Worm (Caenorhabditis elegans) whole organism, L3 larva: Measurements from ENCODE around the gene Y38C1BA.1.

Source experiments
- R02D3.7 ChIP-seq: fragments of 150-350 bp; optimal IDR thresholded peaks from 2 replicates; lab custom pipeline; 2014; ENCODE audit warnings: missing biosample characterization, missing genetic modification characterization
- ZK546.5 ChIP-seq: sonication (generic microtip); optimal IDR thresholded peaks from 2 replicates; lab custom pipeline; 2017; ENCODE audit warnings: missing biosample characterization, missing genetic modification characterization
- aly-2 ChIP-seq: fragments of 150-350 bp; optimal IDR thresholded peaks from 2 replicates; lab custom pipeline; 2014; ENCODE audit warnings: missing biosample characterization, missing genetic modification characterization
- ama-1 ChIP-seq: fragments of 150-350 bp; optimal IDR thresholded peaks from 2 replicates; lab custom pipeline; 2018
- ceh-16 ChIP-seq: sonication (generic microtip); optimal IDR thresholded peaks from 2 replicates; lab custom pipeline; 2017; ENCODE audit warnings: missing biosample characterization, missing genetic modification characterization
- ceh-28 ChIP-seq: fragments of 150-350 bp; optimal IDR thresholded peaks from 2 replicates; lab custom pipeline; 2014; ENCODE audit warnings: missing biosample characterization, missing genetic modification reagents, missing genetic modification characterization
- ceh-82 ChIP-seq: fragments of 150-350 bp; optimal IDR thresholded peaks from 2 replicates; lab custom pipeline; 2014; ENCODE audit warnings: missing biosample characterization, missing genetic modification characterization
- ceh-9 ChIP-seq: sonication (generic microtip); optimal IDR thresholded peaks from 2 replicates; lab custom pipeline; 2018; ENCODE audit warnings: missing biosample characterization, missing genetic modification characterization
- daf-12 ChIP-seq: fragments of 150-350 bp; optimal IDR thresholded peaks from 2 replicates; lab custom pipeline; 2014; ENCODE audit warnings: missing biosample characterization, missing genetic modification reagents, missing genetic modification characterization
- egl-27 ChIP-seq: sonication (generic microtip); optimal IDR thresholded peaks from 4 replicates; lab custom pipeline; 2017; ENCODE audit warnings: missing biosample characterization, missing genetic modification reagents, missing genetic modification characterization
- egl-5 ChIP-seq: fragments of 150-350 bp; optimal IDR thresholded peaks from 2 replicates; lab custom pipeline; 2017; ENCODE audit warnings: missing biosample characterization, missing genetic modification reagents, missing genetic modification characterization, inconsistent platforms
- elt-1 ChIP-seq: fragments of 150-350 bp; optimal IDR thresholded peaks from 2 replicates; lab custom pipeline; 2014; ENCODE audit warnings: missing biosample characterization, missing genetic modification characterization
- elt-2 ChIP-seq: sonication (generic microtip); optimal IDR thresholded peaks from 2 replicates; lab custom pipeline; 2016; ENCODE audit warnings: missing genetic modification reagents, mild to moderate bottlenecking, missing genetic modification characterization, missing compliant biosample characterization
- eor-1 ChIP-seq, 2 experiments: fragments of 150-350 bp; optimal IDR thresholded peaks; 2 replicates each; lab custom pipeline; 2014 to 2018; ENCODE audit warnings: missing biosample characterization in 2 of 2, missing genetic modification characterization in 2 of 2
- fkh-10 ChIP-seq: sonication (generic microtip); optimal IDR thresholded peaks from 2 replicates; lab custom pipeline; 2017; ENCODE audit warnings: missing biosample characterization, missing genetic modification reagents, missing genetic modification characterization
- fos-1 ChIP-seq: fragments of 150-350 bp; optimal IDR thresholded peaks from 2 replicates; lab custom pipeline; 2014; ENCODE audit warnings: missing biosample characterization, missing genetic modification characterization
- lin-39 ChIP-seq: fragments of 150-350 bp; optimal IDR thresholded peaks from 2 replicates; lab custom pipeline; 2018; ENCODE audit warnings: missing biosample characterization, missing genetic modification reagents, missing genetic modification characterization
- lsy-12 ChIP-seq: sonication (generic microtip); optimal IDR thresholded peaks from 2 replicates; lab custom pipeline; 2016; ENCODE audit warnings: mild to moderate bottlenecking, missing genetic modification characterization, missing compliant biosample characterization
- mdl-1 ChIP-seq: fragments of 150-350 bp; optimal IDR thresholded peaks from 2 replicates; lab custom pipeline; 2014; ENCODE audit warnings: missing biosample characterization, missing genetic modification characterization
- mml-1 ChIP-seq: fragments of 150-350 bp; sonication (generic microtip); optimal IDR thresholded peaks from 3 replicates; lab custom pipeline; 2014; ENCODE audit warnings: missing biosample characterization, missing genetic modification characterization
- nfya-1 ChIP-seq: sonication (generic microtip); optimal IDR thresholded peaks from 2 replicates; lab custom pipeline; 2017; ENCODE audit warnings: missing genetic modification characterization, mild to moderate bottlenecking, missing compliant biosample characterization, antibody characterized with exemption, moderate library complexity; ENCODE audit not compliant: insufficient read depth
- nhr-11 ChIP-seq: fragments of 150-350 bp; optimal IDR thresholded peaks from 2 replicates; lab custom pipeline; 2014; ENCODE audit warnings: missing biosample characterization, missing genetic modification characterization
- nhr-12 ChIP-seq: fragments of 150-350 bp; optimal IDR thresholded peaks from 2 replicates; lab custom pipeline; 2014; ENCODE audit warnings: missing biosample characterization, missing genetic modification characterization
- nhr-23 ChIP-seq: fragments of 150-350 bp; optimal IDR thresholded peaks from 2 replicates; lab custom pipeline; 2014; ENCODE audit warnings: missing biosample characterization, missing genetic modification reagents, missing genetic modification characterization
- nhr-237 ChIP-seq: fragments of 150-350 bp; optimal IDR thresholded peaks from 2 replicates; lab custom pipeline; 2014; ENCODE audit warnings: missing biosample characterization, missing genetic modification characterization
- nhr-25 ChIP-seq: sonication (generic microtip); optimal IDR thresholded peaks from 2 replicates; lab custom pipeline; 2017; ENCODE audit warnings: missing biosample characterization, missing genetic modification characterization
- nhr-28 ChIP-seq: fragments of 150-350 bp; optimal IDR thresholded peaks from 2 replicates; lab custom pipeline; 2014; ENCODE audit warnings: missing biosample characterization, missing genetic modification characterization
- nhr-67 ChIP-seq: fragments of 150-350 bp; optimal IDR thresholded peaks from 2 replicates; lab custom pipeline; 2014; ENCODE audit warnings: missing biosample characterization, missing genetic modification characterization
- nhr-76 ChIP-seq: fragments of 150-350 bp; sonication (generic microtip); optimal IDR thresholded peaks from 5 replicates; lab custom pipeline; 2014; ENCODE audit warnings: missing biosample characterization, missing genetic modification characterization
- nhr-77 ChIP-seq: fragments of 150-350 bp; optimal IDR thresholded peaks from 2 replicates; lab custom pipeline; 2014; ENCODE audit warnings: missing biosample characterization, missing genetic modification characterization
- pha-4 ChIP-seq: fragments of 150-350 bp; optimal IDR thresholded peaks from 2 replicates; lab custom pipeline; 2014; ENCODE audit warnings: missing biosample characterization, missing genetic modification reagents, missing genetic modification characterization
- pqm-1 ChIP-seq: fragments of 150-350 bp; optimal IDR thresholded peaks from 2 replicates; lab custom pipeline; 2017; ENCODE audit warnings: missing biosample characterization, missing genetic modification characterization, inconsistent platforms
- sea-2 ChIP-seq: fragments of 150-350 bp; sonication (generic microtip); optimal IDR thresholded peaks from 4 replicates; lab custom pipeline; 2014; ENCODE audit warnings: missing biosample characterization, missing genetic modification reagents, missing genetic modification characterization
- skn-1 ChIP-seq: fragments of 150-350 bp; optimal IDR thresholded peaks from 2 replicates; lab custom pipeline; 2014; ENCODE audit warnings: missing biosample characterization, missing genetic modification characterization
- tbx-2 ChIP-seq: sonication (generic microtip); optimal IDR thresholded peaks from 2 replicates; lab custom pipeline; 2016; ENCODE audit warnings: mild to moderate bottlenecking, missing genetic modification characterization, missing compliant biosample characterization
- ztf-11 ChIP-seq: fragments of 150-350 bp; optimal IDR thresholded peaks from 2 replicates; lab custom pipeline; 2014; ENCODE audit warnings: missing biosample characterization, missing genetic modification characterization

Gene Y38C1BA.1

DNA sequence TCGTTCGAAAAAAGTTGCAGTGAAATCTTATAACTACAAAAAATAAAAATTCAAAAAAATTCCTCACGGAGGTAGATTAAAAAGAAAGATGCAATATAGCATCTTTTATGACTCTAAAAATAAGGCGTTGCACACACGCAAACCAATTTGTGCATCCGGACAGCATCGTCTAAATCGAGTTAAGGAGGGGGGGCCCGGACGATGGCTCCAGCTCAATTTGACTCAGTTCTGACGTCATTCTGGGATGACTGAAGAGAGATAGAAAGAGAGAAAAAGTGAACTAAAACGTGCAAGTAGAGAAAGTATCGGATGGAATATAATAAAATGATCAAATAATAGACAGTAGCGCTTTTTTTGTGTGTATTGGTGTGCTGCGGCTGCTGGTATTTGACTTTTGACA is 37.8 kb downstream of the Y38C1BA.1 start (continued):
- no peak for TF ChIP-seq egl-27
- no peak for TF ChIP-seq nhr-67 (tag; lab: Kevin White, UChicago)
- TF ChIP-seq sea-2 (GFP tag; lab: Kevin White, UChicago): no peak
- TF ChIP-seq nhr-77 (tag; lab: Kevin White, UChicago): no peak
- no peak for TF ChIP-seq R02D3.7
- no peak for TF ChIP-seq nhr-11 (tag; lab: Kevin White, UChicago)
- no peak for TF ChIP-seq ceh-28
- TF ChIP-seq mml-1 (tag; lab: Kevin White, UChicago): no peak

DNA sequence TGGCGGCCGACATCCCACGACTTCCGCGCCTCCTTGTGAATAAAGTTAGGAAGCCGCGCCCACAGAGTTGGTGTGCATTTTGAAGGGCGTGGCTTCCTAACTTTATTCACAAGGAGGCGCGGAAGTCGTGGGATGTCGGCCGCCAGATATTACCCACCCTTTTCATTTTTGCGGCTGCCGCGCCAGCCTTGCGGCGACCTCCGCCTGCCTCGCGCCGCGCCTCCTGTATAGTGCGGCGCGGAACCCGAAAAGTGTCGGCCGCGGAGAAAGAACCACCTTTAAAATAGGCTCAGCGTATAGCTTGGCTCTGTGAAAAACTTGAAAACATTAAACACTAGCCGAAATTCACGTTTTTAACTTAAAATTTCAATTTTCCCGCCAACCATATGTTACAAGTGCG is 40.3 kb downstream of the Y38C1BA.1 start:
- TF ChIP-seq nhr-12 (tag; lab: Kevin White, UChicago) (no peak), egl-5 (tag; lab: Kevin White, UChicago) (no peak), nhr-76 (tag; lab: Kevin White, UChicago) (no peak), elt-1 (tag; lab: Kevin White, UChicago) (no peak), ztf-11 (tag; lab: Kevin White, UChicago) (no peak), aly-2 (tag; lab: Kevin White, UChicago) (no peak), ama-1 (lab: Kevin White, UChicago) (no peak), ceh-82 (tag; lab: Kevin White, UChicago) (no peak), ceh-9 (tag; lab: Kevin White, UChicago) (no peak), ZK546.5 (tag; lab: Kevin White, UChicago) (no peak), nhr-28 (no peak), pqm-1 (tag; lab: Kevin White, UChicago) (no peak), pha-4 (tag; lab: Kevin White, UChicago) (no peak), egl-27 (no peak), nhr-25 (tag; lab: Kevin White, UChicago) (no peak), fkh-10 (GFP tag; lab: Kevin White, UChicago) (no peak), R02D3.7 (no peak), elt-2 (tag; lab: Kevin White, UChicago) (no peak)

ce11 chrIV:1761553-1761952 is 42.2 kb downstream of the Y38C1BA.1 start, which contains the start of gene Y41D4A.7:
TSS of gene Y41D4A.7 (minus strand) at chrIV:1761570.
- TF ChIP-seq nfya-1 (peak; percentile 11), lin-39 (tag; lab: Kevin White, UChicago) (no peak)

DNA sequence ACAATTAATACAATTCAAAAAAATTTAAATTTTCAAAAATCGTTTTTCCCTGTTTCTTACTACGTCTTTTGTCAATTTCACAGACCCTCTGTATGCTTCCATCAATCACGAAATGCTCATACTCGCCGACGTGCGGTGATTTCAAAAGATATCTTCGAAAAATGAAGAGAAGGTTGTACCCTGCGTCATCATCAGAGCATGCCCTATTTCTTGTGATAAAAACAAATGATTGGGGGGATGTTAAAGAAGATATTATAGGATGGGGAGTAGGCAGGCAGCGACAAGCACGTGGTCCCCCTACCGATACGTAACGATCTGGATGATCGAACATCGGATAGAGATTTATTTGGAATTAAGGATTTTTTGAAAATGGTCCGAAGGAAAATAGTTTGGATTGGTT is 45.2 kb downstream of the Y38C1BA.1 start:
- TF ChIP-seq nhr-28 (no peak), aly-2 (tag; lab: Kevin White, UChicago) (no peak), fkh-10 (GFP tag; lab: Kevin White, UChicago) (no peak)

ce11 chrIV:1753481-1753880 is 50.3 kb downstream of the Y38C1BA.1 start, which contains the start of gene Y41D4A.3:
TSS of gene Y41D4A.3 (plus strand) at chrIV:1753781.
- TF ChIP-seq nhr-23 (tag; lab: Kevin White, UChicago): no peak
- TF ChIP-seq skn-1 (tag; lab: Kevin White, UChicago): no peak
- TF ChIP-seq lsy-12 (tag; lab: Kevin White, UChicago): no peak
- TF ChIP-seq daf-12: no peak
- no peak for TF ChIP-seq tbx-2 (tag; lab: Kevin White, UChicago)
- TF ChIP-seq ceh-28: no peak
- TF ChIP-seq elt-2 (tag; lab: Kevin White, UChicago): no peak
- TF ChIP-seq R02D3.7: no peak
- no peak for TF ChIP-seq mml-1 (tag; lab: Kevin White, UChicago)
- no peak for TF ChIP-seq elt-1 (tag; lab: Kevin White, UChicago)
- no peak for TF ChIP-seq nhr-76 (tag; lab: Kevin White, UChicago)
- no peak for TF ChIP-seq fos-1 (tag; lab: Kevin White, UChicago)
- no peak for TF ChIP-seq egl-5 (tag; lab: Kevin White, UChicago)
- no peak for TF ChIP-seq ztf-11 (tag; lab: Kevin White, UChicago)
- no peak for TF ChIP-seq pqm-1 (tag; lab: Kevin White, UChicago)

DNA sequence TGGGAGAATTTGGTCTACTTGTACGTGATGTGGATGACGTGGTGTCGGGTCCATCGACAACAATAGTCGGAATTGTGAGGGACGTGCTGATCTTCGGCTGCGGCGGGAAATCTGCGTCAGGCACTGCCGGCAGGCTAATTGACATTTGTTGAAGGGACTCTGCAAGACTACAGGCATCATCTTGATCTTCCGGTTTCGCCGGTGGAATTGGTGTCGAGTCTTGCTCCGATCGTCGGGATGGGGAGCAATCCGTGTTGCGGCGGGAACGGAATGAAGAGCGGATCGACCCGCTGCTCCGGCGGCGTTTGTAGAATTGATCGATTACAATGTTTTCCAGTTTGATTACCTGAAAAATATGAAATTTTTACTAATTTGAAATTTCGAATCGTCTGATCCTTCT is 51.3 kb downstream of the Y38C1BA.1 start:
- TF ChIP-seq nhr-237 (tag; lab: Kevin White, UChicago) (no peak), fkh-10 (GFP tag; lab: Kevin White, UChicago) (no peak), nfya-1 (no peak), skn-1 (tag; lab: Kevin White, UChicago) (no peak), aly-2 (tag; lab: Kevin White, UChicago) (no peak), lsy-12 (tag; lab: Kevin White, UChicago) (no peak), daf-12 (no peak), nhr-11 (tag; lab: Kevin White, UChicago) (no peak), ceh-28 (no peak), ceh-16 (tag; lab: Kevin White, UChicago) (no peak), nhr-77 (tag; lab: Kevin White, UChicago) (no peak), eor-1 (tag; optimal IDR thresholded peaks at IDR 0.05; lab: Kevin White, UChicago) (no peak), tbx-2 (tag; lab: Kevin White, UChicago) (no peak), mdl-1 (tag; lab: Kevin White, UChicago) (no peak), elt-2 (tag; lab: Kevin White, UChicago) (no peak), ceh-9 (tag; lab: Kevin White, UChicago) (no peak), egl-27 (no peak), pha-4 (tag; lab: Kevin White, UChicago) (no peak)
- TF ChIP-seq, all 47 proteins: peak for 0
